Fruit fly (Drosophila melanogaster) whole organism, embryonic: Measurements from ENCODE around the gene CG12096.

Experiments used
- B-H2 ChIP-seq: fragments of 200-800 bp; sonication (Bioruptor generic); optimal IDR thresholded peaks from 2 replicates; lab custom pipeline; 2018; ENCODE audit warnings: missing biosample characterization, mild to moderate bottlenecking, missing genetic modification characterization
- Bgb ChIP-seq: fragments of 200-800 bp; sonication (Bioruptor generic); IDR thresholded peaks from 2 replicates; pipeline ENCODE4 v1.3.6; 2022; ENCODE audit warnings: missing biosample characterization, missing genetic modification characterization; ENCODE audit not compliant: partially characterized antibody
- Blimp-1 ChIP-seq: fragments of 200-800 bp; sonication (Bioruptor generic); optimal IDR thresholded peaks from 3 replicates; lab custom pipeline; 2018; ENCODE audit warnings: missing biosample characterization, missing genetic modification characterization, mild to moderate bottlenecking, moderate library complexity, missing genetic modification reagents
- CG13287 ChIP-seq: fragments of 200-800 bp; sonication (Bioruptor generic); IDR thresholded peaks from 2 replicates; pipeline ENCODE4 v1.3.6; 2022; ENCODE audit warnings: missing biosample characterization, missing genetic modification characterization; ENCODE audit not compliant: partially characterized antibody
- CG14860 ChIP-seq: fragments of 200-800 bp; sonication (Bioruptor generic); IDR thresholded peaks from 3 replicates; pipeline ENCODE4 v1.3.6; 2022; ENCODE audit warnings: missing biosample characterization, missing genetic modification characterization; ENCODE audit not compliant: partially characterized antibody
- CG15011 ChIP-seq: fragments of 200-800 bp; sonication (Bioruptor generic); optimal IDR thresholded peaks from 3 replicates; lab custom pipeline; 2018; ENCODE audit warnings: missing biosample characterization, mild to moderate bottlenecking, missing genetic modification characterization
- CG16813 ChIP-seq: fragments of 200-800 bp; sonication (Bioruptor generic); IDR thresholded peaks from 3 replicates; pipeline ENCODE4 v1.3.6; 2022; ENCODE audit warnings: missing biosample characterization, missing genetic modification characterization; ENCODE audit not compliant: partially characterized antibody
- CG2116 ChIP-seq: fragments of 200-800 bp; sonication (Bioruptor generic); optimal IDR thresholded peaks from 3 replicates; lab custom pipeline; 2018; ENCODE audit warnings: missing biosample characterization, mild to moderate bottlenecking, missing genetic modification characterization
- CG2129 ChIP-seq: fragments of 200-800 bp; sonication (Bioruptor generic); IDR thresholded peaks from 2 replicates; pipeline ENCODE4 v1.3.6; 2022; ENCODE audit warnings: missing biosample characterization, missing genetic modification characterization; ENCODE audit not compliant: partially characterized antibody
- CG32772 ChIP-seq: fragments of 200-800 bp; sonication (Bioruptor generic); IDR thresholded peaks from 2 replicates; pipeline ENCODE4 v1.3.6; 2022; ENCODE audit warnings: missing biosample characterization, missing genetic modification characterization
- CG34224 ChIP-seq: fragments of 200-800 bp; sonication (Bioruptor generic); IDR thresholded peaks from 3 replicates; pipeline ENCODE4 v1.3.6; 2022; ENCODE audit warnings: missing biosample characterization, missing genetic modification characterization; ENCODE audit not compliant: partially characterized antibody
- CG4854 ChIP-seq: fragments of 200-800 bp; sonication (Bioruptor generic); optimal IDR thresholded peaks from 2 replicates; lab custom pipeline; 2016; ENCODE audit warnings: missing biosample characterization, missing genetic modification characterization, inconsistent platforms
- CG7372 ChIP-seq: fragments of 200-800 bp; sonication (Bioruptor generic); IDR thresholded peaks from 2 replicates; pipeline ENCODE4 v1.3.6; 2022; ENCODE audit warnings: missing biosample characterization, missing genetic modification characterization
- CG7963 ChIP-seq: fragments of 200-800 bp; sonication (Bioruptor generic); IDR thresholded peaks from 3 replicates; pipeline ENCODE4 v1.3.6; 2022; ENCODE audit warnings: missing biosample characterization, missing genetic modification characterization; ENCODE audit not compliant: partially characterized antibody
- Dbx ChIP-seq: fragments of 200-800 bp; sonication (Bioruptor generic); IDR thresholded peaks from 3 replicates; pipeline ENCODE4 v1.3.6; 2022; ENCODE audit warnings: missing biosample characterization, missing genetic modification characterization
- Drgx ChIP-seq: fragments of 200-800 bp; sonication (Bioruptor generic); IDR thresholded peaks from 2 replicates; pipeline ENCODE4 v1.3.6; 2022; ENCODE audit warnings: missing biosample characterization, missing genetic modification characterization
- HmgZ ChIP-seq: fragments of 200-800 bp; sonication (Bioruptor generic); optimal IDR thresholded peaks from 2 replicates; lab custom pipeline; 2018; ENCODE audit warnings: missing biosample characterization, mild to moderate bottlenecking, missing genetic modification characterization
- Ptx1 ChIP-seq: fragments of 200-800 bp; sonication (Bioruptor generic); IDR thresholded peaks from 2 replicates; pipeline ENCODE4 v1.3.6; 2022; ENCODE audit warnings: missing biosample characterization, missing genetic modification characterization
- Rfx ChIP-seq: fragments of 200-800 bp; sonication (Bioruptor generic); IDR thresholded peaks from 2 replicates; pipeline ENCODE4 v1.3.6; 2022; ENCODE audit warnings: missing biosample characterization, missing genetic modification characterization
- Usf ChIP-seq: fragments of 200-800 bp; sonication (Bioruptor generic); optimal IDR thresholded peaks from 2 replicates; lab custom pipeline; 2017; ENCODE audit warnings: missing genotype, missing biosample characterization, missing genetic modification characterization
- ato ChIP-seq: fragments of 200-800 bp; sonication (Bioruptor generic); IDR thresholded peaks from 2 replicates; pipeline ENCODE4 v1.3.6; 2022; ENCODE audit warnings: missing biosample characterization, missing genetic modification characterization; ENCODE audit not compliant: partially characterized antibody
- bbx ChIP-seq: fragments of 200-800 bp; sonication (Bioruptor generic); IDR thresholded peaks from 2 replicates; pipeline ENCODE4 v1.3.6; 2022; ENCODE audit warnings: missing biosample characterization, missing genetic modification characterization; ENCODE audit not compliant: partially characterized antibody
- cg ChIP-seq: fragments of 200-800 bp; sonication (Bioruptor generic); optimal IDR thresholded peaks from 3 replicates; lab custom pipeline; 2019; ENCODE audit warnings: missing biosample characterization, mild to moderate bottlenecking, missing genetic modification characterization, moderate library complexity
- chinmo ChIP-seq: fragments of 200-800 bp; sonication (Bioruptor generic); IDR thresholded peaks from 4 replicates; pipeline ENCODE4 v1.3.6; 2022; ENCODE audit warnings: missing biosample characterization, missing genetic modification characterization; ENCODE audit not compliant: partially characterized antibody
- cwo ChIP-seq: fragments of 200-800 bp; sonication (Bioruptor generic); optimal IDR thresholded peaks from 3 replicates; lab custom pipeline; 2017; ENCODE audit warnings: missing biosample characterization, missing genetic modification characterization, mild to moderate bottlenecking, moderate library complexity, missing genetic modification reagents
- dm ChIP-seq: fragments of 200-800 bp; sonication (Bioruptor generic); optimal IDR thresholded peaks from 3 replicates; lab custom pipeline; 2016; ENCODE audit warnings: missing biosample characterization, missing genetic modification characterization
- ftz-f1 ChIP-seq: fragments of 200-800 bp; sonication (Bioruptor generic); optimal IDR thresholded peaks from 2 replicates; lab custom pipeline; 2016; ENCODE audit warnings: missing biosample characterization, missing genetic modification characterization
- grau ChIP-seq: fragments of 200-800 bp; optimal IDR thresholded peaks from 3 replicates; lab custom pipeline; 2019; ENCODE audit warnings: missing biosample characterization, mild to moderate bottlenecking, missing genetic modification characterization, moderate library complexity
- hbn ChIP-seq: fragments of 200-800 bp; sonication (Bioruptor generic); IDR thresholded peaks from 2 replicates; pipeline ENCODE4 v1.3.6; 2022; ENCODE audit warnings: missing biosample characterization, missing genetic modification characterization; ENCODE audit not compliant: partially characterized antibody
- her ChIP-seq: fragments of 200-800 bp; sonication (Bioruptor generic); optimal IDR thresholded peaks from 2 replicates; lab custom pipeline; 2016; ENCODE audit warnings: missing biosample characterization, missing genetic modification characterization
- jumu ChIP-seq: fragments of 200-800 bp; sonication (Bioruptor generic); optimal IDR thresholded peaks from 3 replicates; lab custom pipeline; 2016; ENCODE audit warnings: missing biosample characterization, missing genetic modification characterization
- lola ChIP-seq, 3 experiments: fragments of >200 bp in 2 of 3; fragments of 200-800 bp in 1 of 3; sonication (Bioruptor generic) in 1 of 3; optimal IDR thresholded peaks; 2 replicates each; lab custom pipeline; 2017 to 2019; ENCODE audit warnings: missing biosample characterization in 3 of 3, missing genetic modification characterization in 3 of 3, mild to moderate bottlenecking in 1 of 3, moderate library complexity in 1 of 3
- nerfin-2 ChIP-seq: fragments of 200-800 bp; sonication (Bioruptor generic); IDR thresholded peaks from 2 replicates; pipeline ENCODE4 v1.3.6; 2022; ENCODE audit warnings: missing biosample characterization, missing genetic modification characterization; ENCODE audit not compliant: partially characterized antibody
- nom ChIP-seq: fragments of 200-800 bp; sonication (Bioruptor generic); optimal IDR thresholded peaks from 2 replicates; lab custom pipeline; 2017; ENCODE audit warnings: missing biosample characterization, missing genetic modification characterization, mild to moderate bottlenecking, moderate library complexity, missing genetic modification reagents
- pfk ChIP-seq: fragments of 200-800 bp; sonication (Bioruptor generic); optimal IDR thresholded peaks from 2 replicates; lab custom pipeline; 2018; ENCODE audit warnings: missing biosample characterization, mild to moderate bottlenecking, missing genetic modification characterization, moderate library complexity
- slbo ChIP-seq: fragments of 200-800 bp; sonication (Bioruptor generic); IDR thresholded peaks from 2 replicates; pipeline ENCODE4 v1.3.6; 2022; ENCODE audit warnings: missing biosample characterization, missing genetic modification characterization
- sna ChIP-seq: fragments of 200-800 bp; sonication (Bioruptor generic); IDR thresholded peaks from 2 replicates; pipeline ENCODE4 v1.3.6; 2022; ENCODE audit warnings: missing biosample characterization, missing genetic modification characterization; ENCODE audit not compliant: partially characterized antibody
- stwl ChIP-seq: fragments of 200-800 bp; sonication (Bioruptor generic); optimal IDR thresholded peaks from 3 replicates; lab custom pipeline; 2018; ENCODE audit warnings: missing biosample characterization, mild to moderate bottlenecking, missing genetic modification characterization, moderate library complexity
- tgo ChIP-seq: fragments of 200-800 bp; sonication (Bioruptor generic); IDR thresholded peaks from 3 replicates; pipeline ENCODE4 v1.3.6; 2022; ENCODE audit warnings: missing biosample characterization, missing genetic modification characterization
- tio ChIP-seq: fragments of 200-800 bp; sonication (Bioruptor generic); optimal IDR thresholded peaks from 2 replicates; lab custom pipeline; 2017; ENCODE audit warnings: missing biosample characterization, missing genetic modification characterization, inconsistent platforms
- tna ChIP-seq: fragments of 200-800 bp; sonication (Bioruptor generic); IDR thresholded peaks from 2 replicates; pipeline ENCODE4 v1.3.6; 2022; ENCODE audit warnings: missing biosample characterization, missing genetic modification characterization; ENCODE audit not compliant: partially characterized antibody
- unc-4 ChIP-seq: fragments of 200-800 bp; sonication (Bioruptor generic); IDR thresholded peaks from 2 replicates; pipeline ENCODE4 v1.3.6; 2022; ENCODE audit warnings: missing biosample characterization, missing genetic modification characterization; ENCODE audit not compliant: partially characterized antibody
- vnd ChIP-seq: fragments of 200-800 bp; sonication (Bioruptor generic); IDR thresholded peaks from 3 replicates; pipeline ENCODE4 v1.3.6; 2022; ENCODE audit warnings: missing biosample characterization, missing genetic modification characterization; ENCODE audit not compliant: partially characterized antibody

Gene CG12096

DNA sequence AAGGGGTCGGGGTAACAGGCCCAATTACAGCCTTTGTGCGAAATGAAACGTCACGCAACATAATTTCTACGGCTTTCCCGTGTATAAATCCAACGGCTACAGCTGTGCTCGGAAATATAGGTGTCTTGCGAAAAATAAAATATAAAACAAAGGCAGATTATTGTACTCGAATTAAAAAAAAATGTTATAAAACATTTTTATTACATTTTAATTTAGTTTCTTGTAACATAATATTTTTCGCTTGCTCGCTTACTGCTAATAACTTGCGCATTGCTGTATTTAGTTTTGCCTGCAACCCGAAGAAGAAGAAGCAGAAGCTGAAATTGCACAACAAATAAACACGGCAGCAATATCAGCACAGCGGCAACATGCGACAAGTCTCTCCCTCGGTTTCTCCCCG, 16.3 kb upstream of the CG12096 start (continued):
- TF ChIP-seq Usf (GFP tag; lab: Kevin White, UChicago) (no peak), grau (tag; lab: Kevin White, UChicago) (peak; percentile 35)

DNA sequence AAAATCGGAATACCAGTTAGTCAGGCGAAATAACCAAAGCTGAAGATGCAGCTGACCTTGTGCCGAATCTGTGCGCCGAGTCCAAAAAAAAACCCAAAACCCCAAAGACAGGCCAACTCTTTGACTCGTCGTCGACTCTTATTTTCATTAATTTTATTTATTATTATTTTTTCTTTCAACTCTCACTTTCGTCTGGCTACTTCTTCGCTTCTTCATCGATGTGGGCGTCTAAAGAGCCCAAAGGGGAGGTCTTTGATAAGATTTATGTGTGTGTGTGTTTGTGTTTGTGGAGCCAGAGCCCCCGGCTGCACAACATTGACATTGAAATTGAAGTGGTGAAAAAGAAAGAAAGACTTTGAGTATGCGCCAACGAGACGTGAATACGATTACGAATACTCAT, 13.5 kb upstream of the CG12096 start:
- TF ChIP-seq CG15011 (GFP tag; lab: Kevin White, UChicago) (no peak), Blimp-1 (peak; percentile 87), pfk (GFP tag; lab: Kevin White, UChicago) (no peak), tgo (GFP tag; lab: Robert Waterston, UW) (0 out of 3 replicates have a peak, but pooled peaks have one; percentile 2)

DNA sequence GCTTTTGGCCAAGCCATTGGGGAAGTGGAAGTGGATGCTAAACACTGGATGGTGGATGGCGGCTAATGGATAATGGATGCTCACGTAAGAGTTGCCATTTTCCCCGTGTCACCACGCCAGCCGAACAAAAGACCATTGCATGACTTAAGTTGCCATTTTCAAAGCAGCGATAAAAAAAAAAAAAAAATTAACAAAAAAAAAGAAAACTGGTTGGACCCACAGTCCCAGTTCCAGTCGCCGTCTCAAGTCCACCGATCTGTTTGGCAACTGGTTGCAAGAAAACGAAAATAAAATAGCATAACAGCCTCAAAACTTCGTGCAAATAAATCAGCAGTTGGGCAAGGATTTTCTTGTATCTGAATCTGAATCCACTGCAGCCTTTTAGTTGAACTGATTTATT, 10.3 kb upstream of the CG12096 start:
- TF ChIP-seq nom: peak; percentile 11
- TF ChIP-seq CG4854 (GFP tag; lab: Kevin White, UChicago): no peak
- peak; percentile 24; the same call in 1 of the 2 replicates for TF ChIP-seq Drgx

DNA sequence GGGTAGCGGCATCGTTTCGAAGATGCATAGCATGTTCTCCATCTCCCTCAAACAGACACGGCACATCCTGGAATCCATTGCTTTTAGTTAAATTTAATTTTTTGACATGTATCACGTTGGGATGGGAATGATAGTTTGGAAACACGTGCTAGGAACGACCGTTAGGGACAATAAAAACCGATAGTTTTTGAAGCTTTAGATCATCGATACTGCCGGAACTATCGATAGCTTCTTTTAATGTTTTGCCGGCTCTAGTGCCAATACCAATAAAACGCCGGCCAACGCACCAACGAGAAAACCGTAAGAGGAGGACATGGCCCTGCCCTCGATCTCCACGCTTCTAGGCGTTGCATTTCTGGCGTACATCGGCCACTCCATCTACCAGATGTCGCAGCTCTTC, 4.6 kb upstream of the CG12096 start, which contains the start of the genes CG4318 and CG4332:
Gene CG4318, minus strand, starts transcription at position 142 of the 400 bp plus-strand sequence.
Gene CG4332, plus strand, starts transcription at position 256 of the 400 bp plus-strand sequence.
- TF ChIP-seq tio (no peak), her (GFP tag; lab: Kevin White, UChicago) (no peak), B-H2 (GFP tag; lab: Kevin White, UChicago) (no peak), hbn (peak; percentile 82), CG7963 (GFP tag; lab: Robert Waterston, UW) (peak; percentile 68), Ptx1 (GFP tag; lab: Robert Waterston, UW) (no peak), ato (GFP tag; lab: Robert Waterston, UW) (peak; percentile 79), bbx (GFP tag; lab: Robert Waterston, UW) (peak; percentile 94), CG13287 (peak; percentile 92), stwl (tag; lab: Kevin White, UChicago) (peak; percentile 59), CG2116 (GFP tag; lab: Kevin White, UChicago) (peak; percentile 41), ftz-f1 (GFP tag; lab: Kevin White, UChicago) (peak; percentile 2), dm (GFP tag; lab: Kevin White, UChicago) (peak; percentile 94), sna (GFP tag; lab: Robert Waterston, UW) (peak; percentile 88), Rfx (GFP tag; lab: Robert Waterston, UW) (peak; percentile 38; the same call in 1 of the 2 replicates), CG16813 (GFP tag; lab: Robert Waterston, UW) (peak; percentile 85), chinmo (GFP tag; lab: Robert Waterston, UW) (peak; percentile 85; the same call in 1 of the 4 replicates), CG7372 (GFP tag; lab: Robert Waterston, UW) (no peak), CG14860 (GFP tag; lab: Robert Waterston, UW) (peak; percentile 75), CG2129 (GFP tag; lab: Robert Waterston, UW) (peak; percentile 59; the same call in 1 of the 2 replicates), Bgb (peak; percentile 92), CG32772 (GFP tag; lab: Robert Waterston, UW) (no peak), cwo (peak; percentile 19), Dbx (GFP tag; lab: Robert Waterston, UW) (0 out of 3 replicates have a peak, but pooled peaks have one; percentile 7), unc-4 (peak; percentile 86), nerfin-2 (GFP tag; lab: Robert Waterston, UW) (peak; percentile 72), slbo (GFP tag; lab: Robert Waterston, UW) (0 out of 2 replicates have a peak, but pooled peaks have one; percentile 14), HmgZ (peak; percentile 21), jumu (no peak), tna (GFP tag; lab: Robert Waterston, UW) (peak; percentile 82), vnd (GFP tag; lab: Robert Waterston, UW) (peak; percentile 74), cg (peak; percentile 33), lola (GFP tag; optimal IDR thresholded peaks at IDR 0.05; lab: Kevin White, UChicago) (no peak), CG34224 (GFP tag; lab: Robert Waterston, UW) (peak; percentile 87)
